Worm (Caenorhabditis elegans) whole organism, early embryonic: ENCODE data around the gene C02H6.1.

ENCODE experiments used
- ama-1 ChIP-seq: fragments of 150-350 bp; optimal IDR thresholded peaks from 2 replicates; lab custom pipeline; 2014
- ceh-13 ChIP-seq: fragments of 200-800 bp; sonication (Bioruptor generic); optimal IDR thresholded peaks from 2 replicates; lab custom pipeline; 2018; ENCODE audit warnings: mild to moderate bottlenecking, missing genetic modification characterization, missing compliant biosample characterization
- flt-1 ChIP-seq: fragments of 200-800 bp; sonication (Bioruptor generic); IDR thresholded peaks from 2 replicates; pipeline ENCODE4 v1.3.6; 2022; ENCODE audit warnings: missing genetic modification characterization, missing compliant biosample characterization
- hnd-1 ChIP-seq: sonication (generic microtip); optimal IDR thresholded peaks from 2 replicates; lab custom pipeline; 2016; ENCODE audit warnings: missing genetic modification characterization, missing compliant biosample characterization
- scrt-1 ChIP-seq: fragments of 200-800 bp; sonication (Bioruptor generic); IDR thresholded peaks from 2 replicates; pipeline ENCODE4 v1.3.6; 2022; ENCODE audit warnings: missing genetic modification characterization, missing compliant biosample characterization

ce11 chrV:7417018-7417716 lies 27.5 kb upstream of the C02H6.1 start, which contains the start of gene srw-67:
- no peak for TF ChIP-seq ama-1
- no peak for TF ChIP-seq flt-1
- no peak for TF ChIP-seq hnd-1
- TF ChIP-seq ceh-13: no peak
- TF ChIP-seq scrt-1 (GFP tag; lab: Robert Waterston, UW): no peak
